Fruit fly (Drosophila melanogaster): ENCODE data around the gene Plod.

- TF ChIP-seq CG7368 (GFP tag; optimal IDR thresholded peaks at IDR 0.05) = no peak
- no peak for TF ChIP-seq pdm3 (GFP tag; optimal IDR thresholded peaks at IDR 0.05)
- no peak for TF ChIP-seq OdsH (GFP tag; optimal IDR thresholded peaks at IDR 0.05)
- TF ChIP-seq CG6808 (GFP tag; optimal IDR thresholded peaks at IDR 0.05) = no peak
- TF ChIP-seq Sox102F (GFP tag; optimal IDR thresholded peaks at IDR 0.05) = no peak
- no peak for TF ChIP-seq vri (GFP tag; optimal IDR thresholded peaks at IDR 0.05)
- TF ChIP-seq dac (GFP tag; optimal IDR thresholded peaks at IDR 0.05) = no peak
- TF ChIP-seq Lpt (GFP tag; optimal IDR thresholded peaks at IDR 0.05) = no peak
- no peak for TF ChIP-seq fd85E (GFP tag; optimal IDR thresholded peaks at IDR 0.05)
- no peak for TF ChIP-seq Eip78C (GFP tag)
- TF ChIP-seq svp (GFP tag) = no peak
- TF ChIP-seq CG6854 (GFP tag; optimal IDR thresholded peaks at IDR 0.05) = no peak
- no peak for TF ChIP-seq CG6163 (GFP tag; IDR thresholded peaks at IDR 0.05)
These were observed 40.9 kb downstream of the Plod start, which contains the start of gene Alg10 for dm6 chr3L:11164899-11165298.
